Worm (Caenorhabditis elegans) whole organism, mixed stage, embryonic: ENCODE data around the gene ghi-1.
"Not testable (repeated sequence)": the region's sequence is repeated elsewhere in the genome, so short reads cannot be mapped to it uniquely, and the experiment has no call there.

Experiments
- M03D4.4 ChIP-seq: sonication (generic microtip); optimal IDR thresholded peaks from 2 replicates; lab custom pipeline; 2017; ENCODE audit warnings: mild to moderate bottlenecking, missing genetic modification characterization, missing compliant biosample characterization
- bed-3 ChIP-seq: fragments of 200-800 bp; sonication (Bioruptor generic); optimal IDR thresholded peaks from 3 replicates; lab custom pipeline; 2018; ENCODE audit warnings: mild to moderate bottlenecking, missing genetic modification characterization, moderate library complexity, missing compliant biosample characterization
- blmp-1 ChIP-seq: fragments of 150-350 bp; optimal IDR thresholded peaks from 2 replicates; lab custom pipeline; 2014; ENCODE audit warnings: missing biosample characterization, missing genetic modification characterization
- ceh-43 ChIP-seq: fragments of 200-800 bp; sonication (Bioruptor generic); optimal IDR thresholded peaks from 2 replicates; lab custom pipeline; 2018; ENCODE audit warnings: mild to moderate bottlenecking, missing genetic modification characterization, moderate library complexity, missing compliant biosample characterization
- ces-1 ChIP-seq: fragments of 150-350 bp; optimal IDR thresholded peaks from 2 replicates; lab custom pipeline; 2014; ENCODE audit warnings: missing biosample characterization, missing genetic modification reagents, missing genetic modification characterization
- cnd-1 ChIP-seq: fragments of 200-800 bp; sonication (Bioruptor generic); optimal IDR thresholded peaks from 2 replicates; lab custom pipeline; 2018; ENCODE audit warnings: mild to moderate bottlenecking, missing genetic modification characterization, missing compliant biosample characterization
- drap-1 ChIP-seq: fragments of 200-800 bp; sonication (Bioruptor generic); optimal IDR thresholded peaks from 3 replicates; lab custom pipeline; 2018; ENCODE audit warnings: mild to moderate bottlenecking, missing genetic modification characterization, missing compliant biosample characterization
- elt-1 ChIP-seq: sonication (generic microtip); optimal IDR thresholded peaks from 2 replicates; lab custom pipeline; 2017; ENCODE audit warnings: missing genetic modification characterization, mild to moderate bottlenecking, missing compliant biosample characterization, antibody characterized with exemption, moderate library complexity, borderline replicate concordance; ENCODE audit not compliant: insufficient read depth
- elt-3 ChIP-seq: fragments of 150-350 bp; optimal IDR thresholded peaks from 2 replicates; lab custom pipeline; 2014; ENCODE audit warnings: missing biosample characterization, missing genetic modification characterization
- ham-2 ChIP-seq: fragments of 200-800 bp; sonication (Bioruptor generic); optimal IDR thresholded peaks from 2 replicates; lab custom pipeline; 2018; ENCODE audit warnings: mild to moderate bottlenecking, missing genetic modification characterization, missing compliant biosample characterization
- hlh-1 ChIP-seq: fragments of 150-350 bp; optimal IDR thresholded peaks from 2 replicates; lab custom pipeline; 2014; ENCODE audit warnings: missing biosample characterization, missing genetic modification reagents, missing genetic modification characterization
- lin-13 ChIP-seq: fragments of 150-350 bp; optimal IDR thresholded peaks from 2 replicates; lab custom pipeline; 2014; ENCODE audit warnings: missing biosample characterization, missing genetic modification characterization
- lsy-2 ChIP-seq: fragments of 150-350 bp; optimal IDR thresholded peaks from 2 replicates; lab custom pipeline; 2014; ENCODE audit warnings: missing biosample characterization, missing genetic modification characterization
- mab-5 ChIP-seq: fragments of 150-350 bp; optimal IDR thresholded peaks from 2 replicates; lab custom pipeline; 2014; ENCODE audit warnings: missing biosample characterization, missing genetic modification characterization
- mep-1 ChIP-seq: fragments of 150-350 bp; optimal IDR thresholded peaks from 2 replicates; lab custom pipeline; 2017; ENCODE audit warnings: missing biosample characterization, missing genetic modification reagents, missing genetic modification characterization, inconsistent platforms
- mls-2 ChIP-seq: sonication (generic microtip); optimal IDR thresholded peaks from 2 replicates; lab custom pipeline; 2016; ENCODE audit warnings: mild to moderate bottlenecking, missing genetic modification characterization, moderate library complexity, missing compliant biosample characterization
- nhr-2 ChIP-seq: fragments of 150-350 bp; optimal IDR thresholded peaks from 2 replicates; lab custom pipeline; 2014; ENCODE audit warnings: missing biosample characterization, missing genetic modification characterization
- nhr-28 ChIP-seq: fragments of 150-350 bp; optimal IDR thresholded peaks from 2 replicates; lab custom pipeline; 2014; ENCODE audit warnings: missing biosample characterization, missing genetic modification characterization
- nhr-76 ChIP-seq: sonication (generic microtip); optimal IDR thresholded peaks from 2 replicates; lab custom pipeline; 2017; ENCODE audit warnings: missing biosample characterization, missing genetic modification characterization
- pha-4 ChIP-seq: fragments of 150-350 bp; optimal IDR thresholded peaks from 2 replicates; lab custom pipeline; 2018; ENCODE audit warnings: missing biosample characterization, missing genetic modification reagents, missing genetic modification characterization
- sem-2 ChIP-seq: fragments of 200-800 bp; sonication (Bioruptor generic); optimal IDR thresholded peaks from 2 replicates; lab custom pipeline; 2018; ENCODE audit warnings: mild to moderate bottlenecking, missing genetic modification characterization, missing compliant biosample characterization
- snpc-4 ChIP-seq: fragments of 150-350 bp; optimal IDR thresholded peaks from 2 replicates; lab custom pipeline; 2014; ENCODE audit warnings: missing biosample characterization, missing genetic modification characterization
- sptf-1 ChIP-seq: sonication (generic microtip); optimal IDR thresholded peaks from 2 replicates; lab custom pipeline; 2017; ENCODE audit warnings: mild to moderate bottlenecking, missing genetic modification characterization, moderate library complexity, missing compliant biosample characterization
- tbx-8 ChIP-seq: fragments of 200-800 bp; sonication (Bioruptor generic); optimal IDR thresholded peaks from 2 replicates; lab custom pipeline; 2018; ENCODE audit warnings: mild to moderate bottlenecking, missing genetic modification characterization, moderate library complexity, missing compliant biosample characterization
- unc-120 ChIP-seq: sonication (generic microtip); optimal IDR thresholded peaks from 2 replicates; lab custom pipeline; 2017; ENCODE audit warnings: missing genetic modification characterization, missing compliant biosample characterization; ENCODE audit not compliant: poor library complexity, severe bottlenecking
- zip-8 ChIP-seq: fragments of 150-350 bp; optimal IDR thresholded peaks from 2 replicates; lab custom pipeline; 2014; ENCODE audit warnings: missing biosample characterization, missing genetic modification characterization
- ztf-11 ChIP-seq: fragments of 150-350 bp; optimal IDR thresholded peaks from 2 replicates; lab custom pipeline; 2014; ENCODE audit warnings: missing biosample characterization, missing genetic modification characterization

ghi-1 gene

DNA sequence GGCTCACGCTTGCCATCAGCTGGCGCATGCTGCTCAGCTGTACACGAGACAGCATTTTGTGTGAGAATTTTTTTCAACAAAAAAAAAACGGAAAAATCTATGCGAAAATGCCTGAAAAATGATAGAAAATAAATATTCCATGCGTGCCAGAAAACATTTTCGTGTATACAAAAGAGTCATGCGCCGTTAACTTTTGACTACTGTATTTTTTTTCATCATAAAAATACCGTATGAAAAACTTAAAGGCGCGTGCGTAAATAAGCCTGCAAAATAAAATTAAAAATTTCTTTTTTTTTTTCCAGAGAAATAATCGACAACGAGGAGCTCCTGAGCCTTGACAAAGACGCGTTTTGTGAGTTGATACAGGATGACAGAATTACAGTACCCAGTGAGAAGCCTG, 43.4 kb downstream of the ghi-1 start:
- no peak for TF ChIP-seq snpc-4
- no peak for TF ChIP-seq sem-2 (GFP tag; lab: Kevin White, UChicago)
- TF ChIP-seq mls-2 (tag; lab: Kevin White, UChicago): no peak
- no peak for TF ChIP-seq nhr-2 (tag; lab: Kevin White, UChicago)

ce11 chrII:11690868-11691267, 44.3 kb downstream of the ghi-1 start:
- TF ChIP-seq sem-2 (GFP tag; lab: Kevin White, UChicago) (no peak), cnd-1 (tag; lab: Kevin White, UChicago) (no peak), ceh-43 (no peak), mab-5 (tag; lab: Kevin White, UChicago) (no peak), blmp-1 (no peak), lin-13 (tag; lab: Kevin White, UChicago) (no peak), mls-2 (tag; lab: Kevin White, UChicago) (no peak), mep-1 (tag; lab: Kevin White, UChicago) (no peak), zip-8 (tag; lab: Kevin White, UChicago) (no peak), tbx-8 (GFP tag; lab: Kevin White, UChicago) (no peak), lsy-2 (no peak), ham-2 (GFP tag; lab: Kevin White, UChicago) (no peak), snpc-4 (no peak), nhr-2 (tag; lab: Kevin White, UChicago) (no peak), nhr-28 (no peak), elt-3 (tag; lab: Kevin White, UChicago) (no peak)

- TF ChIP-seq mls-2 (tag; lab: Kevin White, UChicago) (no peak), lin-13 (tag; lab: Kevin White, UChicago) (peak; percentile 50), sptf-1 (peak; percentile 63), M03D4.4 (peak; percentile 15), drap-1 (GFP tag; lab: Kevin White, UChicago) (no peak), lsy-2 (peak; percentile 18), unc-120 (tag; lab: Kevin White, UChicago) (peak; percentile 1), elt-1 (tag; lab: Kevin White, UChicago) (no peak), ham-2 (GFP tag; lab: Kevin White, UChicago) (peak; percentile 17), mep-1 (tag; lab: Kevin White, UChicago) (peak; percentile 75), pha-4 (tag; lab: Kevin White, UChicago) (peak; percentile 9)
Measured at ce11 chrII:11694432-11694831, 47.9 kb downstream of the ghi-1 start.

DNA sequence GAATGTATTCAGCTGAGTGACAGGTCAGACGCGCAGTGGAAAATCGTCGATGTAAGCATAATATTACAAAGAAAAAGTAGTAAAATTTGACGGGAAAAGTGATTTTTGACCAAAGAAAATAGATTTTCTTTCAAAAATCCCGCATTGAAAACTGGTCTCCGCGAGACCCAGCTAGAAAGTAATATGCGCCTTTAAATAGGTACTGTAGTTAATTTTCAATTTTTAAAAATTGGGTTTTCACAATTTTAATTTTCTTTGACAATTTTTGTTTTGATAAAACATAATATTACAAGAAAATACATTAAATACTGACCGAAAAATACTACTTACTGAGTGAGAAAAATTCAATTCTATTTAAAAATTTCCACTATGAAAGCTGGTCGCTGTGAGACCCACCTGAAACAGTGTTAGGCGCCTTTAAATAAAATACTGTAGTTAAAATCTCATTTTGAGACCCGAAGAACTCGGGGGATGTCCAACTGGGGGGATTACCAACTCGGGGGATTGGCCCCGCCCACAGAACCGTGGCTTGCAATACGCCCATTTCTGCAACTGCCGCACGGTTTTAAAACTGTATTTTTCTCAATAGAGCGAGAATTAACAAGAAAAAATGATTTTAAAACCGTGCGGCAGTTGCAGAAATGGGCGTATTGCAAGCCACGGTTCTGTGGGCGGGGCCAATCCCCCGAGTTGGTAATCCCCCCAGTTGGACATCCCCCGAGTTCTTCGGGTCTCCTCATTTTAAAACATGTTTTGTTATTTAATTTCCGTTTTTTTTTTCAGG, 48.8 kb downstream of the ghi-1 start, which contains the start of gene tars-1:
Gene tars-1 (minus strand): TSS at position 497 of the 784 bp plus-strand sequence.
- TF ChIP-seq sptf-1; mab-5 (tag; lab: Kevin White, UChicago); blmp-1: not testable (repeated sequence)

DNA sequence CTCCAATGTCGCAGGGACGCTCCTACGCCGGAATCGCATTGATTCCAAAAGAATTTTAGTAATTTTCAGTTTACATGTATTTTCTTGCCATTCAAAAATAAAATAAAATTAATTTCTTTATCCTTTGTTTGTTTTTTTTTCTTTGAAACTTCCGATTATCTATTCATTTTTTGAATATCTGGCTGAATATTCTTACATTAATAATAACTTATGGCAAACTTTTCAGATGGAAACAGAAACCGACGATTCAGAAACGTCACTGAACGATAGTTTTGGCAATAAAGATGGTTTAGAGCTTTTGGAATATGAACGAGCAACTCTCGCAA, 49.4 kb downstream of the ghi-1 start, which contains the start of gene xpf-1:
Gene xpf-1 (plus strand): TSS at position 227 of the 326 bp plus-strand sequence.
- TF ChIP-seq nhr-76 (tag; lab: Kevin White, UChicago) (no peak), hlh-1 (tag; lab: Kevin White, UChicago) (no peak), snpc-4 (no peak), ztf-11 (tag; lab: Kevin White, UChicago) (no peak), bed-3 (GFP tag; lab: Kevin White, UChicago) (no peak), tbx-8 (GFP tag; lab: Kevin White, UChicago) (no peak), mep-1 (tag; lab: Kevin White, UChicago) (no peak), ceh-43 (no peak), nhr-2 (tag; lab: Kevin White, UChicago) (no peak), ces-1 (no peak), mls-2 (tag; lab: Kevin White, UChicago) (no peak)
